Fruit fly (Drosophila melanogaster): ENCODE data around the gene CG18273.
A peak's percentile ranks its signal among the peaks of the same experiment; 100 is the strongest.

DNA sequence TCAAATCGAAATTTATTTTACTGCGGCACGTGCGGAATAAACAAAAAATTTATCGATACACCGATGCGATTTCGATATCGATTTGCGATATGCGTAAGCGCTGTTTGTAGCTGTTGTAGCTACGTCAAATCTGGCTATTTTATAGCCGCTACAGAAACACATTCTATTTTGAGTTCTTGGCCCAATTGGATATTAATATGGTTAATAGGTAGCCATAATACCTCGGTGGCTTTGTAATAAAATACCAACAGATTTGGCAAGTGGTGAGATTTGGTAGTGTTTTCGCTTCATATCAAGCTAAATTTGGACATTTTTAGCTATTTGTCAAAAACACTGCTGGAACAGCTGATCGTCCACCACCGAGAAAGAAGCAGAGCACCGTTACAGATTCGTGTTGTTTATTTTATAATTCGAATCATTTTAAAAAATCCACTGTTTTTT lies at the start of gene CG18273, which contains the start of gene CG3156:
- TF ChIP-seq CG7045 (GFP tag; optimal IDR thresholded peaks at IDR 0.05) (peak; percentile 1), cic (GFP tag; optimal IDR thresholded peaks at IDR 0.05) (no peak), Mnt (GFP tag; optimal IDR thresholded peaks at IDR 0.05) (peak; percentile 97), Hr96 (GFP tag; optimal IDR thresholded peaks at IDR 0.05) (no peak), CG11617 (GFP tag; optimal IDR thresholded peaks at IDR 0.05) (peak; percentile 62), toe (GFP tag; optimal IDR thresholded peaks at IDR 0.05) (no peak), CG14711 (tag; optimal IDR thresholded peaks at IDR 0.05) (peak; percentile 35), CG1620 (GFP tag; optimal IDR thresholded peaks at IDR 0.05) (peak; percentile 21)
